Worm (Caenorhabditis elegans): ENCODE data around the gene Y12A6A.1.
A peak's percentile ranks its signal among the peaks of the same experiment; 100 is the strongest.

The Y12A6A.1 gene

DNA sequence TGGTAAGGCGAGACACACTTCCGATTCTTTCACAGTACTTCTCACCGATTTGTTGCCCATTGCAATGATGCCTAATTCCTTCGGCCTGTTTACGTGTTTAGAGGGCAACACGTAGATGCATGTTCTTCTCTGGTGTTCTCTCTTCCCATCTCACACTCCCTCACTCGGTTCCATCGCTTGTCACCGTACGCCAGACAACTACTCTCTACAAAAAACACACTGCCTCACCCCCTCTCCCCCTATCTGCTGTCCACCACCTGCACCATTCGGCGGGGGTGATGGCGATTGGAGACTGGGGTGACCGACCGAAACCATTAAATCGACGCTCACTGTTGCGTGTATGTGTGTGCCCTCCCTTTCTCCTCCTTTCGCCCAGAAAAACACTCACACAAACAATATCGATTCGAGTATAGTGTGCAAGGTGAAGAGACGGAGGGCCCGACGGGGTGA is 37.6 kb downstream of the Y12A6A.1 start (continued):
- TF ChIP-seq unc-39 (tag; optimal IDR thresholded peaks at IDR 0.05) (no peak), lin-29 (GFP tag; IDR thresholded peaks at IDR 0.05) (no peak), hlh-30 (tag; optimal IDR thresholded peaks at IDR 0.05; ENCODE audit: insufficient read depth) (peak; percentile 61), nhr-25 (tag; optimal IDR thresholded peaks at IDR 0.05; ENCODE audit: borderline replicate concordance, insufficient read depth) (peak; percentile 24), T26A8.4 (GFP tag; IDR thresholded peaks at IDR 0.05) (no peak; the same call in 1 of the 2 replicates), ama-1 (optimal IDR thresholded peaks at IDR 0.05) (no peak), nhr-28 (tag; optimal IDR thresholded peaks at IDR 0.05) (peak; percentile 17), nhr-237 (tag; optimal IDR thresholded peaks at IDR 0.05) (no peak)

DNA sequence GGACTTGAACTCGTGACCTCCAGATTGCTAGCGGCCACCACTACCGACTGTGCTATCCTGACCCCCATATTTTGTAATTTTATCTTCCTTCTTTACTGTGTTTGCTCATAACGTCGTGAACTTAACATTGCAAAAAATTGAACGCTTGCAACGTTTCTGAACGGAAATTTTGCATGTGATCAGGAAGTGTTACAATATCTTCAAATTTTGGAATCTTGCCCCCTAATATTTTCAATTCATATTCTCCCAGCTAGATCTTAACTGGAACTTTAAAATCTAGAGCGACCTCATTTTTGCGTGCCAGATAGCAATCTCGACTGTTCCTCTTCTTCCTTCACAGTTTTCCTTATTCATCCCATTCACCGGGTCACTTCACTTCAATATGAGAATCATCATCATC is 39.7 kb downstream of the Y12A6A.1 start, which contains the start of gene F54B11.10:
F54B11.10 (plus strand) TSS at position 301 of the 400 bp plus-strand sequence.
- TF ChIP-seq Y75B8A.6 (GFP tag; IDR thresholded peaks at IDR 0.05), result no peak

DNA sequence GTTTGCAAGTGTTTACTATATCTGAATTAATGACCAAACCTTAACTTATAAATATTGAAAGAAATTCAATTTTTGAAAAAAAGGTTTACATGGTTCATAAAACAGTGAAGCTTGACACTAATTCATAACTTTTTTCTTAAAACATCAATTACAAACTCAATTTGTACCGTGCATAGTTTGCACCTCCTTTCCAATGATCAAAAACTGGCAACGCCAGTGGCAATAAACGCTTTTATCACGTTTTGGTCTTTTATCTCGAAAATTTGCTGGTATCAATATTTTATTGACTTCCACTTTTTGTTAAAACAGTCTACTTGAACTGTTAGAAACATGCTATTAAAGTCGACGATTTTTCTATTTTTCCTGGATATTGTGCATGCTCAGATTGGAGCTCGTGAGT is 43.0 kb downstream of the Y12A6A.1 start, which contains the start of gene F54B11.11:
F54B11.11 (plus strand) TSS at position 301 of the 400 bp plus-strand sequence.
- TF ChIP-seq mep-1 (tag; optimal IDR thresholded peaks at IDR 0.05) (no peak), zip-2 (tag; optimal IDR thresholded peaks at IDR 0.05) (no peak), spr-3 (GFP tag; optimal IDR thresholded peaks at IDR 0.05) (no peak), zag-1 (tag; optimal IDR thresholded peaks at IDR 0.05) (no peak), snpc-1.2 (GFP tag; IDR thresholded peaks at IDR 0.05) (no peak), aly-2 (tag; optimal IDR thresholded peaks at IDR 0.05) (no peak), pqm-1 (tag; optimal IDR thresholded peaks at IDR 0.05) (no peak), nhr-6 (tag; optimal IDR thresholded peaks at IDR 0.05) (no peak)

DNA sequence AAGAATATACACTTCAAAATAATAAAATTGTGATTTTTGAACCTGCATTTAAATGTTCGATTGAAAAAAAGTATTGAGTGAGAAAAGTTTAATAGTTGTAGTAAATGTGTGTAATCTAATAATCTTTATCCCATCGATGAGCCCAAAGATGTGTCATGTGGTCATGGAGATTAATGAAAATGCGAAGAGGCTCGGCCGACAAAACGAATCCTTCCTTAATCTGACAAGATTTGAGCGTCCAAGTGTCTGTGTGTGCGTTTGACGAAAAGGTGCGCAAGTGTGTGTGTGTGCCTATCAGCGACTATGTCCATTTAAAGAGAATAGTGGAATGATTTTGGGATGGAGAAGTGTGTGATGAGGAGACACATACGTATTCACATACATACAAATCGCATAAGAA is 47.5 kb downstream of the Y12A6A.1 start:
- TF ChIP-seq php-3 (GFP tag; IDR thresholded peaks at IDR 0.05), result no peak
- TF ChIP-seq attf-4 (tag; optimal IDR thresholded peaks at IDR 0.05), result no peak
- no peak for TF ChIP-seq lin-13 (GFP tag; optimal IDR thresholded peaks at IDR 0.05)
- no peak for TF ChIP-seq nhr-11 (tag; optimal IDR thresholded peaks at IDR 0.05)
- TF ChIP-seq nhr-10 (tag; optimal IDR thresholded peaks at IDR 0.05), result no peak
- TF ChIP-seq tra-1 (GFP tag; IDR thresholded peaks at IDR 0.05), result no peak
- TF ChIP-seq sdz-12 (GFP tag; optimal IDR thresholded peaks at IDR 0.05), result no peak
- TF ChIP-seq mxl-3 (GFP tag; optimal IDR thresholded peaks at IDR 0.05), result no peak
- no peak for TF ChIP-seq lsy-2 (tag; optimal IDR thresholded peaks at IDR 0.05)
- no peak for TF ChIP-seq mdl-1 (tag; optimal IDR thresholded peaks at IDR 0.05)
- TF ChIP-seq lir-3 (tag; optimal IDR thresholded peaks at IDR 0.05), result no peak
- no peak for TF ChIP-seq F44E2.7 (GFP tag; IDR thresholded peaks at IDR 0.05)
- TF ChIP-seq ZK337.2 (GFP tag; IDR thresholded peaks at IDR 0.05), result no peak
